Fruit fly (Drosophila melanogaster): ENCODE data around the gene MED18.

Gene MED18

dm6 chrX:1865673-1866072, at the start of gene MED18, which contains the start of gene Gcna:
Gene MED18, plus strand, starts transcription at chrX:1865909.
Gene Gcna, minus strand, starts transcription at chrX:1865835.
- TF ChIP-seq Sin3A (optimal IDR thresholded peaks at IDR 0.05), result no peak
- TF ChIP-seq insv (optimal IDR thresholded peaks at IDR 0.05), result no peak
- TF ChIP-seq ttk (optimal IDR thresholded peaks at IDR 0.05), result no peak
- TF ChIP-seq psq (optimal IDR thresholded peaks at IDR 0.05), result no peak
- TF ChIP-seq h (optimal IDR thresholded peaks at IDR 0.05), result no peak
- TF ChIP-seq Myc (optimal IDR thresholded peaks at IDR 0.05), result no peak

- TF ChIP-seq Myc (optimal IDR thresholded peaks at IDR 0.05) (no peak), h (optimal IDR thresholded peaks at IDR 0.05) (no peak), psq (optimal IDR thresholded peaks at IDR 0.05) (no peak), Sin3A (optimal IDR thresholded peaks at IDR 0.05) (no peak), insv (optimal IDR thresholded peaks at IDR 0.05) (no peak), ttk (optimal IDR thresholded peaks at IDR 0.05) (no peak)
These were observed 46.7 kb upstream of the MED18 start for dm6 chrX:1819026-1819425.

- TF ChIP-seq ttk (optimal IDR thresholded peaks at IDR 0.05) (no peak), psq (optimal IDR thresholded peaks at IDR 0.05) (no peak), Myc (optimal IDR thresholded peaks at IDR 0.05) (no peak), insv (optimal IDR thresholded peaks at IDR 0.05) (no peak), h (optimal IDR thresholded peaks at IDR 0.05) (no peak), Sin3A (optimal IDR thresholded peaks at IDR 0.05) (no peak)
These were observed 45.5 kb upstream of the MED18 start, which contains the start of gene CG14810 for dm6 chrX:1820241-1820640. Gene CG14810, minus strand, starts transcription at chrX:1820341.

- TF ChIP-seq insv (optimal IDR thresholded peaks at IDR 0.05) (no peak), h (optimal IDR thresholded peaks at IDR 0.05) (no peak), psq (optimal IDR thresholded peaks at IDR 0.05) (no peak), ttk (optimal IDR thresholded peaks at IDR 0.05) (no peak), Myc (optimal IDR thresholded peaks at IDR 0.05) (no peak), Sin3A (optimal IDR thresholded peaks at IDR 0.05) (no peak)
These were observed 44.7 kb upstream of the MED18 start for dm6 chrX:1821039-1821438.

dm6 chrX:1822281-1822680, 43.4 kb upstream of the MED18 start, which contains the start of gene CG14811:
Gene CG14811, minus strand, starts transcription at chrX:1822381.
- TF ChIP-seq h (optimal IDR thresholded peaks at IDR 0.05) (no peak), insv (optimal IDR thresholded peaks at IDR 0.05) (no peak), Sin3A (optimal IDR thresholded peaks at IDR 0.05) (no peak), ttk (optimal IDR thresholded peaks at IDR 0.05) (no peak), Myc (optimal IDR thresholded peaks at IDR 0.05) (no peak), psq (optimal IDR thresholded peaks at IDR 0.05) (no peak)

- no peak for TF ChIP-seq psq (optimal IDR thresholded peaks at IDR 0.05)
These were observed 41.7 kb upstream of the MED18 start for dm6 chrX:1823883-1824609.

- TF ChIP-seq h (optimal IDR thresholded peaks at IDR 0.05) (no peak), Myc (optimal IDR thresholded peaks at IDR 0.05) (no peak), psq (optimal IDR thresholded peaks at IDR 0.05) (no peak), ttk (optimal IDR thresholded peaks at IDR 0.05) (no peak), Sin3A (optimal IDR thresholded peaks at IDR 0.05) (no peak), insv (optimal IDR thresholded peaks at IDR 0.05) (no peak)
These were observed 41.1 kb upstream of the MED18 start for dm6 chrX:1824610-1824948.

dm6 chrX:1825912-1826862, 39.5 kb upstream of the MED18 start:
- TF ChIP-seq psq (optimal IDR thresholded peaks at IDR 0.05), result no peak
- no peak for TF ChIP-seq ttk (optimal IDR thresholded peaks at IDR 0.05)
- TF ChIP-seq insv (optimal IDR thresholded peaks at IDR 0.05), result no peak
- TF ChIP-seq Myc (optimal IDR thresholded peaks at IDR 0.05), result no peak
- no peak for TF ChIP-seq h (optimal IDR thresholded peaks at IDR 0.05)
- no peak for TF ChIP-seq Sin3A (optimal IDR thresholded peaks at IDR 0.05)

- TF ChIP-seq insv (optimal IDR thresholded peaks at IDR 0.05) (no peak), h (optimal IDR thresholded peaks at IDR 0.05) (no peak)
These were observed 37.6 kb upstream of the MED18 start for dm6 chrX:1828097-1828496.

- TF ChIP-seq ttk (optimal IDR thresholded peaks at IDR 0.05) (no peak), insv (optimal IDR thresholded peaks at IDR 0.05) (no peak), h (optimal IDR thresholded peaks at IDR 0.05) (no peak), Sin3A (optimal IDR thresholded peaks at IDR 0.05) (no peak), psq (optimal IDR thresholded peaks at IDR 0.05) (no peak), Myc (optimal IDR thresholded peaks at IDR 0.05) (no peak)
These were observed 35.1 kb upstream of the MED18 start for dm6 chrX:1830396-1831218.

dm6 chrX:1831219-1831555, 34.5 kb upstream of the MED18 start:
- TF ChIP-seq insv (optimal IDR thresholded peaks at IDR 0.05) (no peak), Myc (optimal IDR thresholded peaks at IDR 0.05) (no peak), psq (optimal IDR thresholded peaks at IDR 0.05) (no peak), Sin3A (optimal IDR thresholded peaks at IDR 0.05) (no peak), h (optimal IDR thresholded peaks at IDR 0.05) (no peak), ttk (optimal IDR thresholded peaks at IDR 0.05) (no peak)

dm6 chrX:1832699-1833098, 33.0 kb upstream of the MED18 start:
- TF ChIP-seq h (optimal IDR thresholded peaks at IDR 0.05), result no peak

All from Kc167 (cell line).